Fruit fly (Drosophila melanogaster) whole organism, embryonic: ENCODE measurements around the gene put.

ENCODE experiments used
- ATbp ChIP-seq: fragments of 200-800 bp; sonication (Bioruptor generic); optimal IDR thresholded peaks from 2 replicates; lab custom pipeline; 2017; ENCODE audit warnings: missing biosample characterization, mild to moderate bottlenecking, missing genetic modification characterization, missing genetic modification reagents
- CG10321 ChIP-seq: fragments of 200-800 bp; sonication (Bioruptor generic); IDR thresholded peaks from 2 replicates; pipeline ENCODE4 v1.3.6; 2022; ENCODE audit warnings: missing biosample characterization, missing genetic modification characterization
- CG10654 ChIP-seq: fragments of 200-800 bp; sonication (Bioruptor generic); optimal IDR thresholded peaks from 2 replicates; lab custom pipeline; 2016; ENCODE audit warnings: missing biosample characterization, missing genetic modification characterization
- CG12659 ChIP-seq: fragments of 200-800 bp; sonication (Bioruptor generic); optimal IDR thresholded peaks from 3 replicates; lab custom pipeline; 2017; ENCODE audit warnings: mild to moderate bottlenecking, missing biosample characterization, missing genetic modification reagents, missing genetic modification characterization
- CG13424 ChIP-seq: fragments of 200-800 bp; sonication (Bioruptor generic); optimal IDR thresholded peaks from 2 replicates; lab custom pipeline; 2019; ENCODE audit warnings: missing biosample characterization, mild to moderate bottlenecking, missing genetic modification characterization, moderate library complexity
- CG14667 ChIP-seq: fragments of 200-800 bp; sonication (Bioruptor generic); IDR thresholded peaks from 2 replicates; pipeline ENCODE4 v1.3.6; 2022; ENCODE audit warnings: missing biosample characterization, missing genetic modification characterization
- CG14710 ChIP-seq: fragments of 200-800 bp; sonication (Bioruptor generic); optimal IDR thresholded peaks from 3 replicates; lab custom pipeline; 2019; ENCODE audit warnings: missing biosample characterization, mild to moderate bottlenecking, missing genetic modification characterization, moderate library complexity
- CG15696 ChIP-seq: fragments of 200-800 bp; sonication (Bioruptor generic); optimal IDR thresholded peaks from 2 replicates; lab custom pipeline; 2019; ENCODE audit warnings: missing biosample characterization, mild to moderate bottlenecking, missing genetic modification characterization, moderate library complexity
- CG18262 ChIP-seq: fragments of 200-800 bp; optimal IDR thresholded peaks from 3 replicates; lab custom pipeline; 2019; ENCODE audit warnings: missing biosample characterization, mild to moderate bottlenecking, missing genetic modification characterization, moderate library complexity
- CG18476 ChIP-seq: fragments of 200-800 bp; sonication (Bioruptor generic); optimal IDR thresholded peaks from 2 replicates; lab custom pipeline; 2016; ENCODE audit warnings: missing biosample characterization, mild to moderate bottlenecking, missing genetic modification characterization
- CG2120 ChIP-seq: fragments of 200-800 bp; sonication (Bioruptor generic); optimal IDR thresholded peaks from 3 replicates; lab custom pipeline; 2016; ENCODE audit warnings: missing biosample characterization, missing genetic modification characterization
- CG31365 ChIP-seq: fragments of 200-800 bp; sonication (Bioruptor generic); optimal IDR thresholded peaks from 2 replicates; lab custom pipeline; 2018; ENCODE audit warnings: missing biosample characterization, mild to moderate bottlenecking, missing genetic modification characterization
- CG32532 ChIP-seq: fragments of 200-800 bp; sonication (Bioruptor generic); IDR thresholded peaks from 2 replicates; pipeline ENCODE4 v1.3.6; 2022; ENCODE audit warnings: missing biosample characterization, missing genetic modification characterization
- CG34422 ChIP-seq: fragments of 200-800 bp; sonication (Bioruptor generic); IDR thresholded peaks from 3 replicates; pipeline ENCODE4 v1.3.6; 2022; ENCODE audit warnings: missing biosample characterization, missing genetic modification characterization
- CG4282 ChIP-seq: fragments of 200-800 bp; sonication (Bioruptor generic); optimal IDR thresholded peaks from 2 replicates; lab custom pipeline; 2016; ENCODE audit warnings: missing biosample characterization, missing genetic modification characterization
- CG4360 ChIP-seq: fragments of 200-800 bp; sonication (Bioruptor generic); IDR thresholded peaks from 2 replicates; pipeline ENCODE4 v1.3.6; 2022; ENCODE audit warnings: missing biosample characterization, missing genetic modification characterization
- CG4820 ChIP-seq: fragments of 200-800 bp; sonication (Bioruptor generic); optimal IDR thresholded peaks from 3 replicates; lab custom pipeline; 2016; ENCODE audit warnings: missing biosample characterization, missing genetic modification characterization
- CG6254 ChIP-seq: fragments of 200-800 bp; sonication (Bioruptor generic); optimal IDR thresholded peaks from 3 replicates; lab custom pipeline; 2017; ENCODE audit warnings: mild to moderate bottlenecking, missing biosample characterization, missing genetic modification reagents, missing genetic modification characterization
- CG7786 ChIP-seq: fragments of 200-800 bp; sonication (Bioruptor generic); optimal IDR thresholded peaks from 2 replicates; lab custom pipeline; 2016; ENCODE audit warnings: missing biosample characterization, missing genetic modification characterization
- D19B ChIP-seq: fragments of 200-800 bp; sonication (Bioruptor generic); optimal IDR thresholded peaks from 2 replicates; lab custom pipeline; 2017; ENCODE audit warnings: missing biosample characterization, mild to moderate bottlenecking, missing genetic modification characterization
- Dip3 ChIP-seq: fragments of 200-800 bp; sonication (Bioruptor generic); optimal IDR thresholded peaks from 3 replicates; lab custom pipeline; 2016; ENCODE audit warnings: missing biosample characterization, missing genetic modification characterization
- Doc3 ChIP-seq: fragments of 200-800 bp; sonication (Bioruptor generic); IDR thresholded peaks from 3 replicates; pipeline ENCODE4 v1.3.6; 2022; ENCODE audit warnings: missing biosample characterization, missing genetic modification characterization; ENCODE audit not compliant: partially characterized antibody
- ERR ChIP-seq: fragments of 200-800 bp; sonication (Bioruptor generic); optimal IDR thresholded peaks from 2 replicates; lab custom pipeline; 2016; ENCODE audit warnings: missing biosample characterization, missing genetic modification characterization
- Ets97D ChIP-seq: fragments of 200-800 bp; sonication (Bioruptor generic); optimal IDR thresholded peaks from 3 replicates; lab custom pipeline; 2016; ENCODE audit warnings: missing biosample characterization, missing genetic modification characterization
- HmgD ChIP-seq: fragments of 200-800 bp; sonication (Bioruptor generic); optimal IDR thresholded peaks from 3 replicates; lab custom pipeline; 2016; ENCODE audit warnings: missing biosample characterization, missing genetic modification characterization
- Hmx ChIP-seq: fragments of 200-800 bp; sonication (Bioruptor generic); optimal IDR thresholded peaks from 2 replicates; lab custom pipeline; 2016; ENCODE audit warnings: missing biosample characterization, missing genetic modification characterization
- Hr51 ChIP-seq, 2 experiments: fragments of 200-800 bp; sonication (Bioruptor generic); optimal IDR thresholded peaks; 2 replicates in 1 of 2; 3 replicates in 1 of 2; lab custom pipeline; 2016 to 2018; ENCODE audit warnings: missing biosample characterization in 2 of 2, missing genetic modification characterization in 2 of 2, mild to moderate bottlenecking in 1 of 2, moderate library complexity in 1 of 2
- Lhr ChIP-seq: fragments of 200-800 bp; sonication (Bioruptor generic); optimal IDR thresholded peaks from 3 replicates; lab custom pipeline; 2017; ENCODE audit warnings: mild to moderate bottlenecking, missing biosample characterization, missing genetic modification reagents, missing genetic modification characterization
- MTF-1 ChIP-seq: fragments of 200-800 bp; sonication (Bioruptor generic); optimal IDR thresholded peaks from 2 replicates; lab custom pipeline; 2018; ENCODE audit warnings: missing biosample characterization, mild to moderate bottlenecking, missing genetic modification characterization, borderline replicate concordance
- Med ChIP-seq: fragments of 200-800 bp; sonication (Bioruptor generic); peaks from one replicate; lab custom pipeline; 2016; ENCODE audit warnings: missing biosample characterization, missing genetic modification characterization, mild to moderate bottlenecking, inconsistent platforms, moderate library complexity
- NC2β ChIP-seq: fragments of 200-800 bp; sonication (Bioruptor generic); optimal IDR thresholded peaks from 2 replicates; lab custom pipeline; 2016; ENCODE audit warnings: missing biosample characterization, missing genetic modification characterization
- NfI ChIP-seq: fragments of 200-800 bp; sonication (Bioruptor generic); optimal IDR thresholded peaks from 3 replicates; lab custom pipeline; 2018; ENCODE audit warnings: missing biosample characterization, mild to moderate bottlenecking, missing genetic modification characterization, moderate library complexity
- Scr ChIP-seq: fragments of 200-800 bp; sonication (Bioruptor generic); IDR thresholded peaks from 2 replicates; pipeline ENCODE4 v1.3.6; 2022; ENCODE audit warnings: missing biosample characterization, missing genetic modification characterization; ENCODE audit not compliant: partially characterized antibody
- amos ChIP-seq: fragments of 200-800 bp; sonication (Bioruptor generic); IDR thresholded peaks from 2 replicates; pipeline ENCODE4 v1.3.6; 2022; ENCODE audit warnings: missing biosample characterization, missing genetic modification characterization; ENCODE audit not compliant: partially characterized antibody
- ara ChIP-seq: fragments of 200-800 bp; sonication (Bioruptor generic); IDR thresholded peaks from 2 replicates; pipeline ENCODE4 v1.3.6; 2022; ENCODE audit warnings: missing biosample characterization, missing genetic modification characterization
- ase ChIP-seq: fragments of 200-800 bp; sonication (Bioruptor generic); IDR thresholded peaks from 3 replicates; pipeline ENCODE4 v1.3.6; 2022; ENCODE audit warnings: missing biosample characterization, missing genetic modification characterization
- btn ChIP-seq: fragments of 200-800 bp; sonication (Bioruptor generic); optimal IDR thresholded peaks from 2 replicates; lab custom pipeline; 2016; ENCODE audit warnings: missing biosample characterization, missing genetic modification characterization
- crol ChIP-seq: fragments of 200-800 bp; sonication (Bioruptor generic); IDR thresholded peaks from 2 replicates; pipeline ENCODE4 v1.3.6; 2022; ENCODE audit warnings: missing biosample characterization, missing genetic modification characterization
- disco-r ChIP-seq: fragments of 200-800 bp; sonication (Bioruptor generic); optimal IDR thresholded peaks from 2 replicates; lab custom pipeline; 2016; ENCODE audit warnings: missing biosample characterization, missing genetic modification characterization
- eyg ChIP-seq: fragments of 200-800 bp; sonication (Bioruptor generic); optimal IDR thresholded peaks from 3 replicates; lab custom pipeline; 2016; ENCODE audit warnings: missing biosample characterization, missing genetic modification characterization
- nerfin-2 ChIP-seq: fragments of 200-800 bp; sonication (Bioruptor generic); IDR thresholded peaks from 2 replicates; pipeline ENCODE4 v1.3.6; 2022; ENCODE audit warnings: missing biosample characterization, missing genetic modification characterization; ENCODE audit not compliant: partially characterized antibody
- oc ChIP-seq: fragments of 200-800 bp; sonication (Bioruptor generic); optimal IDR thresholded peaks from 2 replicates; lab custom pipeline; 2018; ENCODE audit warnings: missing biosample characterization, mild to moderate bottlenecking, missing genetic modification characterization, moderate library complexity
- pb ChIP-seq: fragments of 200-800 bp; sonication (Bioruptor generic); optimal IDR thresholded peaks from 3 replicates; lab custom pipeline; 2016; ENCODE audit warnings: missing biosample characterization, missing genetic modification characterization
- rib ChIP-seq: fragments of 200-800 bp; sonication (Bioruptor generic); IDR thresholded peaks from 2 replicates; pipeline ENCODE4 v1.3.6; 2022; ENCODE audit warnings: missing biosample characterization, missing genetic modification characterization
- schlank ChIP-seq: fragments of 200-800 bp; sonication (Bioruptor generic); optimal IDR thresholded peaks from 2 replicates; lab custom pipeline; 2018; ENCODE audit warnings: missing biosample characterization, mild to moderate bottlenecking, missing genetic modification characterization
- sens-2 ChIP-seq: fragments of 200-800 bp; sonication (Bioruptor generic); IDR thresholded peaks from 2 replicates; pipeline ENCODE4 v1.3.6; 2022; ENCODE audit warnings: missing biosample characterization, missing genetic modification characterization
- sna ChIP-seq: fragments of 200-800 bp; sonication (Bioruptor generic); IDR thresholded peaks from 2 replicates; pipeline ENCODE4 v1.3.6; 2022; ENCODE audit warnings: missing biosample characterization, missing genetic modification characterization; ENCODE audit not compliant: partially characterized antibody
- tll ChIP-seq, 2 experiments: fragments of 200-800 bp in 1 of 2; fragments of >200 bp in 1 of 2; sonication (Bioruptor generic) in 1 of 2; optimal IDR thresholded peaks; 2 replicates each; lab custom pipeline; 2017 to 2019; ENCODE audit warnings: missing biosample characterization in 2 of 2, missing genetic modification characterization in 2 of 2, mild to moderate bottlenecking in 1 of 2, moderate library complexity in 1 of 2
- zfh2 ChIP-seq: fragments of 200-800 bp; sonication (Bioruptor generic); optimal IDR thresholded peaks from 2 replicates; lab custom pipeline; 2016; ENCODE audit warnings: missing biosample characterization, missing genetic modification characterization

Gene put

DNA sequence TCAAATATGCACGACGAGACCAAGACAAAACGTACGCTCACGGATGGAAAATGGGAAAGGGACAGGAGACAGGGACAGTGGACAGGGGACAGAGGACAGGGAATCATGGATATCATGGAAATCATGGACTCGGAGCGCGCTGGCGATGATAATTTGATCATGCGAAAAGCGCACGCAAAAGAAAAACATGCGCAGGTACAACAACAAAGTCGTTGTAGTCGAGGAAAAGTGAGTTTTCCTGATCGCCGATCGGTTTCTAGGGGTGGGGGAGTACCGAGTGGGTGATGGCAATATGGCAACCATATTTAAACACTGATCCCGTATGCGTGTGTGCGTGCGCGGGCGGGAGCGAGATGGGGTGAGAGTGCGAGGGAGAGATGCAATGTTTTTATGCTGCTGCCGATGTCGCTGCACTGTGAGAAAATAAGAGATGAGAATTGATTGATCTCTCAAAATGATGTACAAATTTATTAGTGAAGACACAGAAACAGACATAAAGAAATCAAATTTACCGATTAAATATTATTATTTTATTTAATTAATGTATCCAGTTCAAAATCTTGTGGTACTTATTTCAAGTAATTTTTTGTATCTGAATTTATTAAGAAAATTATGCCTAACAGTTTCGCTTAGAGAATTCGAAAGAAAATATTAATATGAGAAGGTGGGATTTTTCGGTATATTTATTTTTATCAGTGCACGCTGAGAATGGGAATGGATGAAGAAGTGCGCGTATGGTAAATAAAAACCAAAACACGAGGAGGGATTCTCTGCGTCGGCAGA is 34.6 kb downstream of the put start (continued):
- TF ChIP-seq D19B (GFP tag; lab: Kevin White, UChicago) (no peak), ase (GFP tag; lab: Robert Waterston, UW) (peak; percentile 68; the same call in 1 of the 3 replicates), disco-r (GFP tag; lab: Kevin White, UChicago) (no peak), CG7786 (GFP tag; lab: Kevin White, UChicago) (no peak), tll (GFP tag; optimal IDR thresholded peaks at IDR 0.05; lab: Kevin White, UChicago) (peak in 1 of 2 experiments; percentile 74), ara (peak; percentile 85), CG31365 (tag; lab: Kevin White, UChicago) (no peak), btn (no peak), ERR (GFP tag; lab: Kevin White, UChicago) (no peak), amos (GFP tag; lab: Robert Waterston, UW) (no peak), nerfin-2 (no peak), Dip3 (GFP tag; lab: Kevin White, UChicago) (no peak), rib (GFP tag; lab: Robert Waterston, UW) (no peak), CG32532 (GFP tag; lab: Robert Waterston, UW) (no peak), NfI (GFP tag; lab: Kevin White, UChicago) (peak; percentile 53), Med (GFP tag; lab: Kevin White, UChicago) (peak; percentile 58), NC2β (GFP tag; lab: Kevin White, UChicago) (peak; percentile 1), pb (GFP tag; lab: Kevin White, UChicago) (no peak), CG2120 (GFP tag; lab: Kevin White, UChicago) (no peak), Doc3 (GFP tag; lab: Robert Waterston, UW) (no peak), zfh2 (GFP tag; lab: Kevin White, UChicago) (no peak), sens-2 (GFP tag; lab: Robert Waterston, UW) (peak; percentile 61), CG14667 (GFP tag; lab: Robert Waterston, UW) (peak; percentile 64), CG13424 (tag; lab: Kevin White, UChicago) (peak; percentile 90), oc (tag; lab: Kevin White, UChicago) (peak; percentile 74), CG4820 (GFP tag; lab: Kevin White, UChicago) (peak; percentile 85), ATbp (GFP tag; lab: Kevin White, UChicago) (peak; percentile 78), Scr (GFP tag; lab: Robert Waterston, UW) (no peak), CG10321 (no peak), CG10654 (GFP tag; lab: Kevin White, UChicago) (peak; percentile 63), sna (GFP tag; lab: Robert Waterston, UW) (no peak), CG18262 (tag; lab: Kevin White, UChicago) (peak; percentile 98), CG12659 (GFP tag; lab: Kevin White, UChicago) (peak; percentile 78), Ets97D (GFP tag; lab: Kevin White, UChicago) (no peak), CG6254 (GFP tag; lab: Kevin White, UChicago) (peak; percentile 93), MTF-1 (GFP tag; lab: Kevin White, UChicago) (peak; percentile 37), crol (GFP tag; lab: Robert Waterston, UW) (no peak), eyg (GFP tag; lab: Kevin White, UChicago) (no peak), Hr51 (GFP tag; optimal IDR thresholded peaks at IDR 0.05; lab: Kevin White, UChicago) (peak in 1 of 2 experiments; percentile 82), Lhr (GFP tag; lab: Kevin White, UChicago) (peak; percentile 75), schlank (no peak), CG4282 (GFP tag; lab: Kevin White, UChicago) (no peak), CG4360 (GFP tag; lab: Robert Waterston, UW) (peak; percentile 69), Hmx (GFP tag; lab: Kevin White, UChicago) (no peak), CG14710 (peak; percentile 98), CG34422 (GFP tag; lab: Robert Waterston, UW) (peak; percentile 78; the same call in 2 of the 3 replicates), HmgD (GFP tag; lab: Kevin White, UChicago) (no peak), CG18476 (GFP tag; lab: Kevin White, UChicago) (peak; percentile 61), CG15696 (tag; lab: Kevin White, UChicago) (peak; percentile 98)
